Worm (Caenorhabditis elegans) whole organism, L2 larva: Measurements from ENCODE around the gene abu-13.

Experiments
- C34F6.9 ChIP-seq: fragments of 150-350 bp; optimal IDR thresholded peaks from 2 replicates; lab custom pipeline; 2014; ENCODE audit warnings: missing biosample characterization, missing genetic modification characterization
- F13H6.1 ChIP-seq: sonication (generic microtip); optimal IDR thresholded peaks from 2 replicates; lab custom pipeline; 2016; ENCODE audit warnings: missing genetic modification characterization, missing compliant biosample characterization
- R02D3.7 ChIP-seq: fragments of 150-350 bp; optimal IDR thresholded peaks from 2 replicates; lab custom pipeline; 2014; ENCODE audit warnings: missing biosample characterization, missing genetic modification characterization
- Y55F3AM.14 ChIP-seq: fragments of 200-800 bp; sonication (Bioruptor generic); optimal IDR thresholded peaks from 2 replicates; lab custom pipeline; 2018; ENCODE audit warnings: mild to moderate bottlenecking, missing genetic modification characterization, missing compliant biosample characterization
- ZK546.5 ChIP-seq: sonication (generic microtip); optimal IDR thresholded peaks from 2 replicates; lab custom pipeline; 2017; ENCODE audit warnings: missing biosample characterization, missing genetic modification characterization
- aly-2 ChIP-seq: fragments of 150-350 bp; optimal IDR thresholded peaks from 2 replicates; lab custom pipeline; 2014; ENCODE audit warnings: missing biosample characterization, missing genetic modification characterization
- ama-1 ChIP-seq: fragments of 150-350 bp; optimal IDR thresholded peaks from 2 replicates; lab custom pipeline; 2018; ENCODE audit warnings: inconsistent platforms
- blmp-1 ChIP-seq: sonication (generic microtip); optimal IDR thresholded peaks from 2 replicates; lab custom pipeline; 2017; ENCODE audit warnings: missing genetic modification characterization, mild to moderate bottlenecking, missing compliant biosample characterization, antibody characterized with exemption, moderate library complexity; ENCODE audit not compliant: insufficient read depth
- ceh-16 ChIP-seq: fragments of 150-350 bp; optimal IDR thresholded peaks from 2 replicates; lab custom pipeline; 2014; ENCODE audit warnings: missing biosample characterization, missing genetic modification characterization
- ceh-82 ChIP-seq: fragments of 150-350 bp; optimal IDR thresholded peaks from 2 replicates; lab custom pipeline; 2014; ENCODE audit warnings: missing biosample characterization, missing genetic modification characterization
- crh-2 ChIP-seq: sonication (generic microtip); optimal IDR thresholded peaks from 2 replicates; lab custom pipeline; 2017; ENCODE audit warnings: missing biosample characterization, missing genetic modification characterization
- dmd-4 ChIP-seq: sonication (generic microtip); optimal IDR thresholded peaks from 2 replicates; lab custom pipeline; 2017; ENCODE audit warnings: missing biosample characterization, missing genetic modification characterization
- egl-27 ChIP-seq: sonication (generic microtip); optimal IDR thresholded peaks from 3 replicates; lab custom pipeline; 2017; ENCODE audit warnings: missing biosample characterization, missing genetic modification reagents, missing genetic modification characterization
- elt-1 ChIP-seq: fragments of 150-350 bp; optimal IDR thresholded peaks from 2 replicates; lab custom pipeline; 2014; ENCODE audit warnings: missing biosample characterization, missing genetic modification characterization
- elt-3 ChIP-seq: sonication (generic microtip); optimal IDR thresholded peaks from 2 replicates; lab custom pipeline; 2017; ENCODE audit warnings: missing biosample characterization, missing genetic modification characterization
- fos-1 ChIP-seq: fragments of 150-350 bp; optimal IDR thresholded peaks from 2 replicates; lab custom pipeline; 2014; ENCODE audit warnings: missing biosample characterization, missing genetic modification characterization
- gmeb-1 ChIP-seq: fragments of 150-350 bp; optimal IDR thresholded peaks from 2 replicates; lab custom pipeline; 2014; ENCODE audit warnings: missing biosample characterization, missing genetic modification characterization
- lin-13 ChIP-seq: fragments of 150-350 bp; optimal IDR thresholded peaks from 2 replicates; lab custom pipeline; 2014; ENCODE audit warnings: missing biosample characterization, missing genetic modification reagents, missing genetic modification characterization
- lin-39 ChIP-seq: fragments of 150-350 bp; optimal IDR thresholded peaks from 2 replicates; lab custom pipeline; 2014; ENCODE audit warnings: missing biosample characterization, missing genetic modification reagents, missing genetic modification characterization
- lsy-2 ChIP-seq, 2 experiments: fragments of 150-350 bp in 1 of 2; sonication (generic microtip) in 1 of 2; optimal IDR thresholded peaks; 2 replicates each; lab custom pipeline; 2014 to 2017; ENCODE audit warnings: missing biosample characterization in 2 of 2, missing genetic modification characterization in 2 of 2
- mab-5 ChIP-seq: fragments of 150-350 bp; optimal IDR thresholded peaks from 2 replicates; lab custom pipeline; 2014; ENCODE audit warnings: missing biosample characterization, missing genetic modification characterization
- mbf-1 ChIP-seq: sonication (generic microtip); optimal IDR thresholded peaks from 2 replicates; lab custom pipeline; 2017; ENCODE audit warnings: missing biosample characterization, missing genetic modification characterization
- mdl-1 ChIP-seq, 2 experiments: fragments of 150-350 bp in 1 of 2; sonication (generic microtip) in 1 of 2; optimal IDR thresholded peaks; 2 replicates each; lab custom pipeline; 2017; ENCODE audit warnings: missing biosample characterization in 2 of 2, missing genetic modification characterization in 2 of 2
- nhr-10 ChIP-seq: sonication (generic microtip); optimal IDR thresholded peaks from 2 replicates; lab custom pipeline; 2017; ENCODE audit warnings: missing biosample characterization, missing genetic modification characterization
- nhr-11 ChIP-seq: fragments of 150-350 bp; optimal IDR thresholded peaks from 2 replicates; lab custom pipeline; 2014; ENCODE audit warnings: missing biosample characterization, missing genetic modification characterization
- nhr-12 ChIP-seq: fragments of 150-350 bp; optimal IDR thresholded peaks from 2 replicates; lab custom pipeline; 2014; ENCODE audit warnings: missing biosample characterization, missing genetic modification characterization
- nhr-129 ChIP-seq: fragments of 150-350 bp; optimal IDR thresholded peaks from 2 replicates; lab custom pipeline; 2014; ENCODE audit warnings: missing biosample characterization, missing genetic modification characterization
- nhr-21 ChIP-seq: fragments of 150-350 bp; optimal IDR thresholded peaks from 2 replicates; lab custom pipeline; 2014; ENCODE audit warnings: missing biosample characterization, missing genetic modification characterization
- nhr-23 ChIP-seq: fragments of 150-350 bp; optimal IDR thresholded peaks from 2 replicates; lab custom pipeline; 2014; ENCODE audit warnings: missing biosample characterization, missing genetic modification reagents, missing genetic modification characterization
- nhr-25 ChIP-seq: fragments of 150-350 bp; sonication (generic microtip); optimal IDR thresholded peaks from 3 replicates; lab custom pipeline; 2014; ENCODE audit warnings: missing biosample characterization, missing genetic modification characterization
- nhr-6 ChIP-seq: fragments of 150-350 bp; optimal IDR thresholded peaks from 2 replicates; lab custom pipeline; 2014; ENCODE audit warnings: missing biosample characterization, missing genetic modification characterization
- sem-4 ChIP-seq: fragments of 150-350 bp; optimal IDR thresholded peaks from 2 replicates; lab custom pipeline; 2014; ENCODE audit warnings: missing biosample characterization, missing genetic modification reagents, missing genetic modification characterization
- skn-1 ChIP-seq: sonication (generic microtip); optimal IDR thresholded peaks from 2 replicates; lab custom pipeline; 2017; ENCODE audit warnings: missing biosample characterization, missing genetic modification characterization
- sma-3 ChIP-seq: sonication (generic microtip); optimal IDR thresholded peaks from 2 replicates; lab custom pipeline; 2016; ENCODE audit warnings: missing genetic modification reagents, missing genetic modification characterization, missing compliant biosample characterization
- sma-9 ChIP-seq, 2 experiments: fragments of 150-350 bp in 1 of 2; sonication (generic microtip) in 1 of 2; optimal IDR thresholded peaks; 2 replicates each; lab custom pipeline; 2014 to 2016; ENCODE audit warnings: missing genetic modification characterization in 2 of 2, mild to moderate bottlenecking in 1 of 2, missing biosample characterization in 1 of 2, missing compliant biosample characterization in 1 of 2, missing genetic modification reagents in 1 of 2, moderate library complexity in 1 of 2
- unc-39 ChIP-seq: fragments of 150-350 bp; optimal IDR thresholded peaks from 2 replicates; lab custom pipeline; 2014; ENCODE audit warnings: missing biosample characterization, missing genetic modification characterization
- unc-55 ChIP-seq: fragments of 150-350 bp; sonication (generic microtip); optimal IDR thresholded peaks from 3 replicates; lab custom pipeline; 2014; ENCODE audit warnings: missing biosample characterization, missing genetic modification reagents, missing genetic modification characterization
- unc-62 ChIP-seq: fragments of 150-350 bp; optimal IDR thresholded peaks from 2 replicates; lab custom pipeline; 2014; ENCODE audit warnings: missing biosample characterization, missing genetic modification reagents, missing genetic modification characterization
- ztf-1 ChIP-seq: fragments of 200-800 bp; sonication (Bioruptor generic); conservative IDR thresholded peaks from 2 replicates; pipeline ENCODE4 v1.3.6; 2022; ENCODE audit warnings: missing genetic modification characterization, missing compliant biosample characterization
- ztf-11 ChIP-seq: sonication (generic microtip); optimal IDR thresholded peaks from 2 replicates; lab custom pipeline; 2017; ENCODE audit warnings: missing biosample characterization, missing genetic modification characterization
- ztf-4 ChIP-seq: fragments of 150-350 bp; optimal IDR thresholded peaks from 2 replicates; lab custom pipeline; 2014; ENCODE audit warnings: missing biosample characterization, missing genetic modification characterization

abu-13 gene

ce11 chrIII:6968080-6968639 is 22.5 kb upstream of the abu-13 start, which contains the start of gene panl-2:
Gene panl-2, minus strand, starts transcription at chrIII:6968130.
- TF ChIP-seq lin-13 (GFP tag; lab: Kevin White, UChicago) (peak; percentile 28), lsy-2 (tag; optimal IDR thresholded peaks at IDR 0.05; lab: Kevin White, UChicago) (peak; percentile 60 to 87), C34F6.9 (tag; lab: Kevin White, UChicago) (peak; percentile 71), nhr-6 (tag; lab: Kevin White, UChicago) (no peak), R02D3.7 (tag; lab: Kevin White, UChicago) (peak; percentile 80), sma-9 (GFP tag; optimal IDR thresholded peaks at IDR 0.05; lab: Kevin White, UChicago) (peak; percentile 32), sma-9 (tag; optimal IDR thresholded peaks at IDR 0.05; lab: Kevin White, UChicago) (no peak), nhr-129 (tag; lab: Kevin White, UChicago) (peak; percentile 57), nhr-23 (tag; lab: Kevin White, UChicago) (no peak), gmeb-1 (tag; lab: Kevin White, UChicago) (peak; percentile 86), unc-55 (peak; percentile 77), crh-2 (tag; lab: Kevin White, UChicago) (peak; percentile 34), nhr-11 (tag; lab: Kevin White, UChicago) (no peak), ceh-82 (tag; lab: Kevin White, UChicago) (no peak)

- no peak for TF ChIP-seq elt-1 (tag; lab: Kevin White, UChicago)
- TF ChIP-seq ceh-16 (tag; lab: Kevin White, UChicago) = no peak
- no peak for TF ChIP-seq blmp-1 (tag; lab: Kevin White, UChicago)
- TF ChIP-seq mab-5 (tag; lab: Kevin White, UChicago) = no peak
- TF ChIP-seq skn-1 (tag; lab: Kevin White, UChicago) = peak; percentile 12
- TF ChIP-seq lin-13 (GFP tag; lab: Kevin White, UChicago) = no peak
- no peak for TF ChIP-seq aly-2 (tag; lab: Kevin White, UChicago)
- no peak for TF ChIP-seq nhr-25 (tag; lab: Kevin White, UChicago)
- TF ChIP-seq dmd-4 (tag; lab: Kevin White, UChicago) = no peak
- TF ChIP-seq C34F6.9 (tag; lab: Kevin White, UChicago) = peak; percentile 48
- no peak for TF ChIP-seq elt-3 (tag; lab: Kevin White, UChicago)
- TF ChIP-seq nhr-21 = no peak
- peak in 1 of 2 experiments; percentile 62 for TF ChIP-seq lsy-2 (tag; optimal IDR thresholded peaks at IDR 0.05; lab: Kevin White, UChicago)
- peak; percentile 21 for TF ChIP-seq crh-2 (tag; lab: Kevin White, UChicago)
- peak; percentile 36 for TF ChIP-seq nhr-129 (tag; lab: Kevin White, UChicago)
- TF ChIP-seq ztf-4 = no peak
- TF ChIP-seq ZK546.5 (tag; lab: Kevin White, UChicago) = no peak
- no peak for TF ChIP-seq ztf-11 (tag; lab: Kevin White, UChicago)
- TF ChIP-seq nhr-11 (tag; lab: Kevin White, UChicago) = no peak
- no peak for TF ChIP-seq sma-3 (GFP tag; lab: Kevin White, UChicago)
- TF ChIP-seq unc-39 = no peak
- no peak for TF ChIP-seq ceh-82 (tag; lab: Kevin White, UChicago)
- TF ChIP-seq lin-39 (tag; lab: Kevin White, UChicago) = no peak
- TF ChIP-seq fos-1 (tag; lab: Kevin White, UChicago) = peak; percentile 82
- no peak for TF ChIP-seq egl-27 (tag; lab: Kevin White, UChicago)
- TF ChIP-seq unc-62 (GFP tag; lab: Kevin White, UChicago) = no peak
- no peak for TF ChIP-seq nhr-12 (tag; lab: Kevin White, UChicago)
- no peak for TF ChIP-seq mdl-1 (tag; optimal IDR thresholded peaks at IDR 0.05; lab: Kevin White, UChicago)
- peak; percentile 60 for TF ChIP-seq sma-9 (GFP tag; optimal IDR thresholded peaks at IDR 0.05; lab: Kevin White, UChicago)
- no peak for TF ChIP-seq sma-9 (tag; optimal IDR thresholded peaks at IDR 0.05; lab: Kevin White, UChicago)
- no peak for TF ChIP-seq F13H6.1 (tag; lab: Kevin White, UChicago)
Observed at ce11 chrIII:6961937-6962504, 16.3 kb upstream of the abu-13 start, which contains the start of the genes rpn-6.1 and F57B9.1. Gene rpn-6.1, minus strand, starts transcription at chrIII:6962001. Gene F57B9.1, plus strand, starts transcription at chrIII:6962090.

- TF ChIP-seq R02D3.7 (tag; lab: Kevin White, UChicago) (no peak), blmp-1 (tag; lab: Kevin White, UChicago) (peak; percentile 3), nhr-25 (tag; lab: Kevin White, UChicago) (peak; percentile 18), ztf-11 (tag; lab: Kevin White, UChicago) (no peak), dmd-4 (tag; lab: Kevin White, UChicago) (no peak), C34F6.9 (tag; lab: Kevin White, UChicago) (peak; percentile 79), ztf-4 (no peak), skn-1 (tag; lab: Kevin White, UChicago) (peak; percentile 67), crh-2 (tag; lab: Kevin White, UChicago) (peak; percentile 59), unc-39 (no peak), sem-4 (peak; percentile 8), Y55F3AM.14 (GFP tag; lab: Kevin White, UChicago) (no peak), lin-13 (GFP tag; lab: Kevin White, UChicago) (no peak), nhr-10 (tag; lab: Kevin White, UChicago) (no peak), lsy-2 (tag; optimal IDR thresholded peaks at IDR 0.05; lab: Kevin White, UChicago) (peak; percentile 88 to 98), ama-1 (lab: Kevin White, UChicago) (no peak), nhr-129 (tag; lab: Kevin White, UChicago) (peak; percentile 56), unc-55 (peak; percentile 83), ztf-1 (no peak), nhr-21 (no peak), mbf-1 (no peak), lin-39 (tag; lab: Kevin White, UChicago) (no peak), F13H6.1 (tag; lab: Kevin White, UChicago) (no peak), unc-62 (GFP tag; lab: Kevin White, UChicago) (no peak), ceh-16 (tag; lab: Kevin White, UChicago) (no peak), fos-1 (tag; lab: Kevin White, UChicago) (peak; percentile 24), nhr-23 (tag; lab: Kevin White, UChicago) (no peak), elt-3 (tag; lab: Kevin White, UChicago) (no peak), sma-3 (GFP tag; lab: Kevin White, UChicago) (no peak), gmeb-1 (tag; lab: Kevin White, UChicago) (peak; percentile 55)
Observed at ce11 chrIII:6961167-6961566, 15.5 kb upstream of the abu-13 start.
